Fruit fly (Drosophila melanogaster): ENCODE data around the gene TM9SF2.
A peak's percentile ranks its signal among the peaks of the same experiment; 100 is the strongest.

TM9SF2 gene

dm6 chr2L:20758847-20759465, 24.8 kb upstream of the TM9SF2 start (continued):
- TF ChIP-seq Blimp-1 (GFP tag; optimal IDR thresholded peaks at IDR 0.05) (no peak), net (GFP tag; optimal IDR thresholded peaks at IDR 0.05) (peak; percentile 59), ss (GFP tag; optimal IDR thresholded peaks at IDR 0.05) (peak; percentile 2 to 7), CG16779 (tag; optimal IDR thresholded peaks at IDR 0.05) (peak; percentile 11), achi (GFP tag; optimal IDR thresholded peaks at IDR 0.05) (peak; percentile 61), pdm3 (GFP tag; optimal IDR thresholded peaks at IDR 0.05) (peak; percentile 65), CG6276 (GFP tag; optimal IDR thresholded peaks at IDR 0.05) (peak; percentile 84), CG10669 (GFP tag; optimal IDR thresholded peaks at IDR 0.05) (peak; percentile 70)

dm6 chr2L:20758188-20758846, 24.2 kb upstream of the TM9SF2 start:
- TF ChIP-seq cyc (GFP tag; optimal IDR thresholded peaks at IDR 0.05) (no peak), Ets21C (GFP tag; optimal IDR thresholded peaks at IDR 0.05) (no peak), lz (GFP tag; optimal IDR thresholded peaks at IDR 0.05) (peak; percentile 17), spab (GFP tag; optimal IDR thresholded peaks at IDR 0.05) (no peak), Sox102F (GFP tag; optimal IDR thresholded peaks at IDR 0.05) (peak; percentile 5), net (GFP tag; optimal IDR thresholded peaks at IDR 0.05) (peak; percentile 9), CG1621 (tag; optimal IDR thresholded peaks at IDR 0.05) (no peak), Smox (GFP tag; optimal IDR thresholded peaks at IDR 0.05) (no peak), CG6808 (GFP tag; optimal IDR thresholded peaks at IDR 0.05) (peak; percentile 22), acj6 (GFP tag; optimal IDR thresholded peaks at IDR 0.05) (no peak), svp (GFP tag) (no peak), CG31627 (GFP tag; optimal IDR thresholded peaks at IDR 0.05) (no peak), CG9139 (GFP tag; optimal IDR thresholded peaks at IDR 0.05) (no peak), CG16779 (tag; optimal IDR thresholded peaks at IDR 0.05) (no peak), CG15336 (GFP tag; IDR thresholded peaks at IDR 0.05) (peak; percentile 55; the same call in 1 of the 2 replicates), Met (GFP tag; optimal IDR thresholded peaks at IDR 0.05) (no peak), CG8119 (GFP tag; IDR thresholded peaks at IDR 0.05) (peak; percentile 56; the same call in 1 of the 3 replicates), CG4318 (GFP tag; optimal IDR thresholded peaks at IDR 0.05) (no peak), eg (GFP tag; IDR thresholded peaks at IDR 0.05) (peak; percentile 84), topi (GFP tag; optimal IDR thresholded peaks at IDR 0.05) (peak; percentile 20), dsx (GFP tag; optimal IDR thresholded peaks at IDR 0.05; ENCODE audit: poor library complexity, severe bottlenecking) (no peak), fd85E (GFP tag; optimal IDR thresholded peaks at IDR 0.05) (no peak), CG6854 (GFP tag; optimal IDR thresholded peaks at IDR 0.05) (peak; percentile 24), CG11762 (GFP tag; optimal IDR thresholded peaks at IDR 0.05; ENCODE audit: insufficient read depth) (no peak), esn (GFP tag; optimal IDR thresholded peaks at IDR 0.05) (no peak), Eip78C (GFP tag) (peak; percentile 57), CG34406 (GFP tag; optimal IDR thresholded peaks at IDR 0.05) (no peak), pdm3 (GFP tag; optimal IDR thresholded peaks at IDR 0.05) (no peak), Lpt (GFP tag; optimal IDR thresholded peaks at IDR 0.05) (no peak), CG7368 (GFP tag; optimal IDR thresholded peaks at IDR 0.05) (no peak), CG6792 (GFP tag; optimal IDR thresholded peaks at IDR 0.05) (no peak), dac (GFP tag; optimal IDR thresholded peaks at IDR 0.05) (peak; percentile 30), Eip75B (GFP tag; optimal IDR thresholded peaks at IDR 0.05) (peak; percentile 3), fkh (GFP tag; optimal IDR thresholded peaks at IDR 0.05) (peak; percentile 69), OdsH (GFP tag; optimal IDR thresholded peaks at IDR 0.05) (no peak), fd59A (GFP tag; optimal IDR thresholded peaks at IDR 0.05) (no peak), CG3919 (GFP tag; optimal IDR thresholded peaks at IDR 0.05) (peak; percentile 28), vri (GFP tag; optimal IDR thresholded peaks at IDR 0.05) (peak; percentile 36), CG10669 (GFP tag; optimal IDR thresholded peaks at IDR 0.05) (no peak), CG8319 (GFP tag; optimal IDR thresholded peaks at IDR 0.05) (no peak), CG8632 (GFP tag; optimal IDR thresholded peaks at IDR 0.05) (no peak), CG32006 (GFP tag; optimal IDR thresholded peaks at IDR 0.05) (peak; percentile 38), Hr38 (GFP tag; optimal IDR thresholded peaks at IDR 0.05) (no peak), Gug (GFP tag; IDR thresholded peaks at IDR 0.05) (no peak)

Data from whole organism, prepupa.